Worm (Caenorhabditis elegans) whole organism, midembryonic: ENCODE measurements around the gene sri-72.

Experiments
- T22C8.4 ChIP-seq: fragments of 200-800 bp; sonication (Bioruptor generic); IDR thresholded peaks from 2 replicates; pipeline ENCODE4 v1.3.6; 2022; ENCODE audit warnings: missing genetic modification characterization, missing compliant biosample characterization
- cog-1 ChIP-seq: sonication (generic microtip); optimal IDR thresholded peaks from 2 replicates; lab custom pipeline; 2016; ENCODE audit warnings: missing genetic modification characterization, missing compliant biosample characterization
- flt-1 ChIP-seq: fragments of 200-800 bp; sonication (Bioruptor generic); IDR thresholded peaks from 2 replicates; pipeline ENCODE4 v1.3.6; 2022; ENCODE audit warnings: missing genetic modification characterization, missing compliant biosample characterization
- klf-2 ChIP-seq: fragments of 200-800 bp; sonication (Bioruptor generic); conservative IDR thresholded peaks from 2 replicates; pipeline ENCODE4 v1.3.6; 2022; ENCODE audit warnings: missing genetic modification reagents, missing genetic modification characterization, missing compliant biosample characterization
- med-1 ChIP-seq: sonication (generic microtip); optimal IDR thresholded peaks from 2 replicates; lab custom pipeline; 2017; ENCODE audit warnings: missing genetic modification characterization, mild to moderate bottlenecking, missing compliant biosample characterization, antibody characterized with exemption, missing genetic modification reagents; ENCODE audit not compliant: insufficient read depth
- ref-1 ChIP-seq: fragments of 200-800 bp; sonication (Bioruptor generic); conservative IDR thresholded peaks from 2 replicates; pipeline ENCODE4 v1.3.6; 2022; ENCODE audit warnings: missing genetic modification reagents, missing genetic modification characterization, missing compliant biosample characterization
- tab-1 ChIP-seq: fragments of 200-800 bp; sonication (Bioruptor generic); IDR thresholded peaks from 2 replicates; pipeline ENCODE4 v1.3.6; 2022; ENCODE audit warnings: missing genetic modification characterization, missing compliant biosample characterization
- ztf-23 ChIP-seq: fragments of 200-800 bp; sonication (Bioruptor generic); IDR thresholded peaks from 2 replicates; pipeline ENCODE4 v1.3.6; 2022; ENCODE audit warnings: missing genetic modification reagents, missing genetic modification characterization, missing compliant biosample characterization
- ztf-29 ChIP-seq: fragments of 200-800 bp; sonication (Bioruptor generic); IDR thresholded peaks from 2 replicates; pipeline ENCODE4 v1.3.6; 2022; ENCODE audit warnings: missing genetic modification reagents, missing genetic modification characterization, missing compliant biosample characterization

The sri-72 gene

ce11 chrV:568105-568504 is at the start of gene sri-72:
Gene sri-72 (minus strand): TSS chrV:568205.
- TF ChIP-seq ztf-23 (GFP tag; lab: Robert Waterston, UW): no peak
- TF ChIP-seq ref-1 (GFP tag; lab: Robert Waterston, UW): no peak
- no peak for TF ChIP-seq med-1 (GFP tag; lab: Kevin White, UChicago)
- no peak for TF ChIP-seq ztf-29 (GFP tag; lab: Robert Waterston, UW)

ce11 chrV:615275-615674 is 47.3 kb upstream of the sri-72 start, which contains the start of gene F48G7.13:
Gene F48G7.13 (plus strand): TSS chrV:615575.
- TF ChIP-seq ref-1 (GFP tag; lab: Robert Waterston, UW): no peak
- no peak for TF ChIP-seq ztf-23 (GFP tag; lab: Robert Waterston, UW)
- no peak for TF ChIP-seq ztf-29 (GFP tag; lab: Robert Waterston, UW)
- TF ChIP-seq cog-1 (tag; lab: Kevin White, UChicago): no peak
- TF ChIP-seq klf-2: no peak
- TF ChIP-seq med-1 (GFP tag; lab: Kevin White, UChicago): no peak
- no peak for TF ChIP-seq tab-1
- no peak for TF ChIP-seq flt-1 (GFP tag; lab: Robert Waterston, UW)
- no peak for TF ChIP-seq T22C8.4 (GFP tag; lab: Robert Waterston, UW)

ce11 chrV:610217-610616 is 42.2 kb upstream of the sri-72 start, which contains the start of gene nhr-90:
Gene nhr-90 (plus strand): TSS chrV:610512.
- no peak for TF ChIP-seq ztf-29 (GFP tag; lab: Robert Waterston, UW)
- TF ChIP-seq ref-1 (GFP tag; lab: Robert Waterston, UW): no peak
- TF ChIP-seq tab-1: no peak
- TF ChIP-seq ztf-23 (GFP tag; lab: Robert Waterston, UW): no peak
- TF ChIP-seq klf-2: no peak
- TF ChIP-seq T22C8.4 (GFP tag; lab: Robert Waterston, UW): no peak
- TF ChIP-seq cog-1 (tag; lab: Kevin White, UChicago): no peak
- no peak for TF ChIP-seq med-1 (GFP tag; lab: Kevin White, UChicago)
- no peak for TF ChIP-seq flt-1 (GFP tag; lab: Robert Waterston, UW)

- TF ChIP-seq klf-2: no peak
- no peak for TF ChIP-seq cog-1 (tag; lab: Kevin White, UChicago)
- TF ChIP-seq ref-1 (GFP tag; lab: Robert Waterston, UW): no peak
- no peak for TF ChIP-seq ztf-29 (GFP tag; lab: Robert Waterston, UW)
- no peak for TF ChIP-seq med-1 (GFP tag; lab: Kevin White, UChicago)
- TF ChIP-seq flt-1 (GFP tag; lab: Robert Waterston, UW): no peak
- TF ChIP-seq ztf-23 (GFP tag; lab: Robert Waterston, UW): no peak
- TF ChIP-seq T22C8.4 (GFP tag; lab: Robert Waterston, UW): no peak
- TF ChIP-seq tab-1: no peak
Observed at ce11 chrV:609671-610070, 41.7 kb upstream of the sri-72 start, which contains the start of gene srlf-36. Gene srlf-36 (minus strand): TSS chrV:609771.

- no peak for TF ChIP-seq med-1 (GFP tag; lab: Kevin White, UChicago)
- no peak for TF ChIP-seq tab-1
- no peak for TF ChIP-seq ref-1 (GFP tag; lab: Robert Waterston, UW)
- no peak for TF ChIP-seq ztf-29 (GFP tag; lab: Robert Waterston, UW)
- no peak for TF ChIP-seq flt-1 (GFP tag; lab: Robert Waterston, UW)
- TF ChIP-seq klf-2: no peak
- no peak for TF ChIP-seq T22C8.4 (GFP tag; lab: Robert Waterston, UW)
- no peak for TF ChIP-seq ztf-23 (GFP tag; lab: Robert Waterston, UW)
- no peak for TF ChIP-seq cog-1 (tag; lab: Kevin White, UChicago)
Observed at ce11 chrV:608844-609243, 40.8 kb upstream of the sri-72 start, which contains the start of gene srw-109. Gene srw-109 (minus strand): TSS chrV:608944.

ce11 chrV:604105-604504 is 36.1 kb upstream of the sri-72 start, which contains the start of gene srlf-37:
Gene srlf-37 (minus strand): TSS chrV:604205.
- TF ChIP-seq klf-2 (no peak), ztf-29 (GFP tag; lab: Robert Waterston, UW) (no peak), tab-1 (no peak), T22C8.4 (GFP tag; lab: Robert Waterston, UW) (no peak)

ce11 chrV:600231-600630 is 32.2 kb upstream of the sri-72 start, which contains the start of gene nhr-251:
Gene nhr-251 (plus strand): TSS chrV:600531.
- TF ChIP-seq ztf-23 (GFP tag; lab: Robert Waterston, UW): no peak
- TF ChIP-seq cog-1 (tag; lab: Kevin White, UChicago): no peak
- TF ChIP-seq med-1 (GFP tag; lab: Kevin White, UChicago): no peak
- TF ChIP-seq ref-1 (GFP tag; lab: Robert Waterston, UW): no peak
- no peak for TF ChIP-seq klf-2
- TF ChIP-seq flt-1 (GFP tag; lab: Robert Waterston, UW): no peak
- no peak for TF ChIP-seq ztf-29 (GFP tag; lab: Robert Waterston, UW)
- TF ChIP-seq tab-1: no peak

- no peak for TF ChIP-seq ztf-29 (GFP tag; lab: Robert Waterston, UW)
- no peak for TF ChIP-seq med-1 (GFP tag; lab: Kevin White, UChicago)
- no peak for TF ChIP-seq T22C8.4 (GFP tag; lab: Robert Waterston, UW)
- TF ChIP-seq klf-2: no peak
- TF ChIP-seq flt-1 (GFP tag; lab: Robert Waterston, UW): no peak
- no peak for TF ChIP-seq cog-1 (tag; lab: Kevin White, UChicago)
- TF ChIP-seq ztf-23 (GFP tag; lab: Robert Waterston, UW): no peak
- no peak for TF ChIP-seq tab-1
- TF ChIP-seq ref-1 (GFP tag; lab: Robert Waterston, UW): no peak
Observed at ce11 chrV:599783-600182, 31.8 kb upstream of the sri-72 start.

- TF ChIP-seq ztf-29 (GFP tag; lab: Robert Waterston, UW) (no peak), med-1 (GFP tag; lab: Kevin White, UChicago) (no peak), cog-1 (tag; lab: Kevin White, UChicago) (no peak), tab-1 (no peak), T22C8.4 (GFP tag; lab: Robert Waterston, UW) (no peak), klf-2 (no peak), ztf-23 (GFP tag; lab: Robert Waterston, UW) (no peak), ref-1 (GFP tag; lab: Robert Waterston, UW) (no peak), flt-1 (GFP tag; lab: Robert Waterston, UW) (no peak)
Observed at ce11 chrV:598626-599025, 30.6 kb upstream of the sri-72 start.
